Worm (Caenorhabditis elegans): ENCODE data around the gene Y37E11AL.12.

- no peak for TF ChIP-seq pax-1 (tag; optimal IDR thresholded peaks at IDR 0.05)
- TF ChIP-seq fkh-6 (tag; optimal IDR thresholded peaks at IDR 0.05), result no peak
- no peak for TF ChIP-seq lim-6 (tag; optimal IDR thresholded peaks at IDR 0.05)
- TF ChIP-seq fkh-10 (GFP tag; optimal IDR thresholded peaks at IDR 0.05), result no peak
- peak; percentile 68 for TF ChIP-seq nfya-1 (tag; optimal IDR thresholded peaks at IDR 0.05)
- no peak for TF ChIP-seq npax-4 (tag; optimal IDR thresholded peaks at IDR 0.05)
- peak; percentile 62 for TF ChIP-seq unc-55 (GFP tag; optimal IDR thresholded peaks at IDR 0.05)
- TF ChIP-seq ceh-45 (GFP tag; IDR thresholded peaks at IDR 0.05), result no peak
- no peak for TF ChIP-seq dmd-4 (tag; optimal IDR thresholded peaks at IDR 0.05; ENCODE audit: borderline replicate concordance)
- TF ChIP-seq pqm-1 (tag; optimal IDR thresholded peaks at IDR 0.05), result no peak
- TF ChIP-seq rnt-1 (tag; optimal IDR thresholded peaks at IDR 0.05), result no peak
These were observed 24.1 kb upstream of the Y37E11AL.12 start, which contains the start of gene smgl-2 for ce11 chrIV:3725845-3726244.

Data from whole organism, late embryonic.